Fruit fly (Drosophila melanogaster) whole organism, embryonic: ENCODE measurements around the gene mthl11.

Source experiments
- BtbVII ChIP-seq: fragments of 200-800 bp; sonication (Bioruptor generic); optimal IDR thresholded peaks from 3 replicates; lab custom pipeline; 2017; ENCODE audit warnings: missing biosample characterization, mild to moderate bottlenecking, missing genetic modification characterization
- CG11504 ChIP-seq: fragments of 200-800 bp; sonication (Bioruptor generic); optimal IDR thresholded peaks from 3 replicates; lab custom pipeline; 2019; ENCODE audit warnings: missing biosample characterization, mild to moderate bottlenecking, missing genetic modification characterization, moderate library complexity
- CG1792 ChIP-seq: fragments of 200-800 bp; sonication (Bioruptor generic); optimal IDR thresholded peaks from 2 replicates; lab custom pipeline; 2016; ENCODE audit warnings: missing biosample characterization, missing genetic modification characterization
- CG18619 ChIP-seq: fragments of 200-800 bp; sonication (Bioruptor generic); optimal IDR thresholded peaks from 3 replicates; lab custom pipeline; 2017; ENCODE audit warnings: missing biosample characterization, mild to moderate bottlenecking, missing genetic modification characterization
- CG34376 ChIP-seq: fragments of 200-800 bp; sonication (Bioruptor generic); optimal IDR thresholded peaks from 2 replicates; lab custom pipeline; 2018; ENCODE audit warnings: missing biosample characterization, mild to moderate bottlenecking, missing genetic modification characterization
- CG5953 ChIP-seq: fragments of 200-800 bp; sonication (Bioruptor generic); IDR thresholded peaks from 2 replicates; pipeline ENCODE4 v1.3.6; 2022; ENCODE audit warnings: missing biosample characterization, missing genetic modification characterization
- CG9437 ChIP-seq: fragments of 200-800 bp; sonication (Bioruptor generic); optimal IDR thresholded peaks from 2 replicates; lab custom pipeline; 2018; ENCODE audit warnings: missing biosample characterization, mild to moderate bottlenecking, missing genetic modification characterization
- MESR4 ChIP-seq: fragments of 200-800 bp; sonication (Bioruptor generic); optimal IDR thresholded peaks from 2 replicates; lab custom pipeline; 2018; ENCODE audit warnings: missing biosample characterization, mild to moderate bottlenecking, missing genetic modification characterization, moderate library complexity
- ac ChIP-seq: fragments of 200-800 bp; sonication (Bioruptor generic); optimal IDR thresholded peaks from 3 replicates; lab custom pipeline; 2017; ENCODE audit warnings: missing biosample characterization, mild to moderate bottlenecking, missing genetic modification characterization
- cad ChIP-seq: fragments of >200 bp; optimal IDR thresholded peaks from 2 replicates; lab custom pipeline; 2017; ENCODE audit warnings: missing biosample characterization, missing genetic modification characterization
- chn ChIP-seq: fragments of 200-800 bp; sonication (Bioruptor generic); optimal IDR thresholded peaks from 2 replicates; lab custom pipeline; 2016; ENCODE audit warnings: missing biosample characterization, missing genetic modification characterization
- kay ChIP-seq: fragments of 200-800 bp; sonication (Bioruptor generic); optimal IDR thresholded peaks from 2 replicates; lab custom pipeline; 2016; ENCODE audit warnings: missing biosample characterization, missing genetic modification characterization
- lbe ChIP-seq: fragments of 200-800 bp; sonication (Bioruptor generic); optimal IDR thresholded peaks from 2 replicates; lab custom pipeline; 2016; ENCODE audit warnings: missing biosample characterization, mild to moderate bottlenecking, missing genetic modification characterization
- tap ChIP-seq: fragments of 200-800 bp; optimal IDR thresholded peaks from 3 replicates; lab custom pipeline; 2019; ENCODE audit warnings: missing biosample characterization, mild to moderate bottlenecking, missing genetic modification characterization, moderate library complexity

DNA sequence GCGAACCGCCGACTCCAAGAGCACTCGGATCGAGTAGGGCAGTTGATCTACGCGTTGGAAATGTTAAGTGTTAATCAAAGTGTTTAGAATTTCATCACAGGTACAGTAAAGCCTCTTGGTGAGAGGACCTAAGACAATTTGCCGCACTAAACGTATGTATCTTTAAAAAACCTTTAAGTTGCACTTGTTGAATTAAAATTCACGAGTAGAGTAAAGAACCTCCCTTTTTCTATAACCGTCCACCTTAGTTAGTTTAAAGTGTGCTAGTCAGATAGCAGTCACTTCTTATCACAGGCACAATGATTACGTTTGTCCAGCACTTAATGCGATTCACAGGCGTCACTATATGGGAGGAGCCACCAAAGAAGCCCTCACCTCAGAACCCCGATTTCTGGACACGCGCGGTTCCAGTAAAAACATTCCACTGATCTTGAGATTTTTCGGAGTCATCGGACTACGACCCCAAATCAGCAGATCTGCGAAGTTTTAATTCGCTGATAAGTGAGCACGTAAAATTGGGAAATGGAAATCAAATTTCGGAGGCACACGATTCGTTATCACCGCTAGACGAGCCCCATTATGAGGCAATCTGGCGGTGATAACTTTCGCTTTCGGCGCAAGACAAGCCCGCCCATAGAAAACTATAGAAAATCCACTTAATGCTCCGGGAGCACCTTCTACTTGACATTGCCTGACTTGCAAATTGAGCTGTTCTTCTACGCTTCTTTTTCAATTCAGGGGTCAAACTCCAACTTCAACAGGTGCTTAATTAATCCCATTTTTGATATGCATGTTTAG lies 11.1 kb downstream of the mthl11 start:
- TF ChIP-seq cad (GFP tag; lab: Kevin White, UChicago) (no peak), CG1792 (GFP tag; lab: Kevin White, UChicago) (no peak), CG18619 (GFP tag; lab: Kevin White, UChicago) (no peak), lbe (GFP tag; lab: Kevin White, UChicago) (peak; percentile 74), CG34376 (peak; percentile 92), MESR4 (GFP tag; lab: Kevin White, UChicago) (no peak), ac (GFP tag; lab: Kevin White, UChicago) (no peak), BtbVII (GFP tag; lab: Kevin White, UChicago) (no peak), CG5953 (GFP tag; lab: Robert Waterston, UW) (no peak), tap (tag; lab: Kevin White, UChicago) (no peak), CG9437 (GFP tag; lab: Kevin White, UChicago) (no peak), CG11504 (tag; lab: Kevin White, UChicago) (no peak), chn (GFP tag; lab: Kevin White, UChicago) (no peak), kay (GFP tag; lab: Kevin White, UChicago) (no peak)
